Worm (Caenorhabditis elegans): ENCODE results near the gene K09E2.1.
A peak's percentile ranks its signal among the peaks of the same experiment; 100 is the strongest.

Gene K09E2.1

DNA sequence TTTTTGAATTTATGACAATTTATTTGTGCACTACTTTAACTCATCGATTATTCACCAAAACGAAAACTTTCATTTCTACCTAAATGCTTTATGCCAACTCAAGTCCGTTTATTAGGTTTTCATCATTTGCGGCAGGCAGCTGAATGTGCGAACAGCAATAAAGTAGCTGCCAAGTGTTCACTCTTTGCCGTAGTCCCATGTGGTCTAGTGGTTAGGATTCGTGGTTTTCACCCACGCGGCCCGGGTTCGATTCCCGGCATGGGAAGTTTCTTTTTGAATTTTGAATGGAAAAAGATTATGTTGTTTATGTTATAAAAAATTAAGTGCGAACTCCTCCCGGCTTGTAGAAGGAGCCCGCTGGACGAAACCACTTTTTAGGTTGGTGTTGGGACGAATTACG lies 35.4 kb upstream of the K09E2.1 start (continued):
- TF ChIP-seq nhr-10 (tag; optimal IDR thresholded peaks at IDR 0.05) (no peak), nhr-102 (tag; optimal IDR thresholded peaks at IDR 0.05) (peak; percentile 53), Y5F2A.4 (GFP tag; optimal IDR thresholded peaks at IDR 0.05) (no peak), zag-1 (tag; optimal IDR thresholded peaks at IDR 0.05) (no peak), F26F4.8 (GFP tag; conservative IDR thresholded peaks at IDR 0.05) (0 out of 2 replicates have a peak, but pooled peaks have one; percentile 60), lin-29 (GFP tag; IDR thresholded peaks at IDR 0.05) (0 out of 2 replicates have a peak, but pooled peaks have one; percentile 24), dpl-1 (GFP tag; optimal IDR thresholded peaks at IDR 0.05) (no peak), unc-39 (tag; optimal IDR thresholded peaks at IDR 0.05) (no peak), duxl-1 (tag; optimal IDR thresholded peaks at IDR 0.05; ENCODE audit: poor library complexity) (peak; percentile 51), D1046.2 (GFP tag; IDR thresholded peaks at IDR 0.05) (peak; percentile 78), F10B5.3 (tag; optimal IDR thresholded peaks at IDR 0.05) (no peak), ceh-82 (tag; optimal IDR thresholded peaks at IDR 0.05) (no peak), madf-5 (GFP tag; IDR thresholded peaks at IDR 0.05) (0 out of 4 replicates have a peak, but pooled peaks have one; percentile 69 to 70), ZK546.5 (tag; optimal IDR thresholded peaks at IDR 0.05) (no peak), dve-1 (tag; optimal IDR thresholded peaks at IDR 0.05; ENCODE audit: insufficient read depth) (peak; percentile 56), gei-8 (GFP tag; optimal IDR thresholded peaks at IDR 0.05) (peak; percentile 78), daf-16 (GFP tag; optimal IDR thresholded peaks at IDR 0.05) (peak; percentile 33 to 87), daf-16 (tag; optimal IDR thresholded peaks at IDR 0.05) (peak; percentile 76), nhr-25 (tag; optimal IDR thresholded peaks at IDR 0.05; ENCODE audit: borderline replicate concordance, insufficient read depth) (no peak), nhr-28 (tag; optimal IDR thresholded peaks at IDR 0.05) (peak; percentile 40), set-16 (GFP tag; IDR thresholded peaks at IDR 0.05) (0 out of 2 replicates have a peak, but pooled peaks have one; percentile 12), attf-4 (tag; optimal IDR thresholded peaks at IDR 0.05) (no peak), spr-1 (tag; optimal IDR thresholded peaks at IDR 0.05) (peak; percentile 65), rbr-2 (tag; optimal IDR thresholded peaks at IDR 0.05) (peak; percentile 35), nhr-11 (tag; optimal IDR thresholded peaks at IDR 0.05) (no peak), daf-8 (GFP tag; IDR thresholded peaks at IDR 0.05) (0 out of 2 replicates have a peak, but pooled peaks have one; percentile 67), zip-11 (GFP tag; IDR thresholded peaks at IDR 0.05) (0 out of 2 replicates have a peak, but pooled peaks have one; percentile 62), snpc-4 (tag; optimal IDR thresholded peaks at IDR 0.05) (no peak), zip-2 (tag; optimal IDR thresholded peaks at IDR 0.05) (no peak), mxl-2 (GFP tag; conservative IDR thresholded peaks at IDR 0.05) (peak; percentile 80), jun-1 (tag; optimal IDR thresholded peaks at IDR 0.05) (no peak), pha-4 (GFP tag; IDR thresholded peaks at IDR 0.05) (peak; percentile 88), pha-4 (tag; optimal IDR thresholded peaks at IDR 0.05) (no peak), lim-7 (GFP tag; IDR thresholded peaks at IDR 0.05) (peak; percentile 94), aly-2 (tag; optimal IDR thresholded peaks at IDR 0.05) (no peak), daf-19 (GFP tag; conservative IDR thresholded peaks at IDR 0.05) (peak; percentile 81), aha-1 (tag) (peak; percentile 87), lin-15B (tag; optimal IDR thresholded peaks at IDR 0.05) (no peak), nhr-111 (GFP tag; optimal IDR thresholded peaks at IDR 0.05) (no peak), nhr-48 (tag; optimal IDR thresholded peaks at IDR 0.05) (peak; percentile 65), spr-3 (GFP tag; optimal IDR thresholded peaks at IDR 0.05) (peak; percentile 53), vab-7 (GFP tag; IDR thresholded peaks at IDR 0.05) (peak; percentile 89), nhr-42 (GFP tag; IDR thresholded peaks at IDR 0.05) (peak; percentile 74; the same call in 1 of the 2 replicates), snpc-1.2 (GFP tag; IDR thresholded peaks at IDR 0.05) (peak; percentile 92), ceh-62 (tag; optimal IDR thresholded peaks at IDR 0.05) (no peak), hlh-30 (tag; optimal IDR thresholded peaks at IDR 0.05; ENCODE audit: insufficient read depth) (peak; percentile 56), nhr-237 (tag; optimal IDR thresholded peaks at IDR 0.05) (no peak), mep-1 (tag; optimal IDR thresholded peaks at IDR 0.05) (peak; percentile 51), ztf-7 (tag; optimal IDR thresholded peaks at IDR 0.05) (peak; percentile 71), fkh-10 (GFP tag; optimal IDR thresholded peaks at IDR 0.05) (no peak), ceh-20 (GFP tag; IDR thresholded peaks at IDR 0.05) (peak; percentile 62; the same call in 1 of the 2 replicates), php-3 (GFP tag; IDR thresholded peaks at IDR 0.05) (peak; percentile 56; the same call in 1 of the 2 replicates)
